Worm (Caenorhabditis elegans) whole organism, L3 larva: Measurements from ENCODE around the gene C25E10.4.

ENCODE experiments used
- lin-15B ChIP-seq: fragments of 150-350 bp; optimal IDR thresholded peaks from 2 replicates; lab custom pipeline; 2014; ENCODE audit warnings: missing biosample characterization, missing genetic modification characterization
- nfya-1 ChIP-seq: sonication (generic microtip); optimal IDR thresholded peaks from 2 replicates; lab custom pipeline; 2017; ENCODE audit warnings: missing genetic modification characterization, mild to moderate bottlenecking, missing compliant biosample characterization, antibody characterized with exemption, moderate library complexity; ENCODE audit not compliant: insufficient read depth
- zag-1 ChIP-seq: fragments of 150-350 bp; optimal IDR thresholded peaks from 2 replicates; lab custom pipeline; 2014; ENCODE audit warnings: missing biosample characterization, missing genetic modification characterization

- TF ChIP-seq lin-15B (tag; lab: Kevin White, UChicago) (no peak), nfya-1 (tag; lab: Kevin White, UChicago) (no peak), zag-1 (tag; lab: Kevin White, UChicago) (no peak)
Measured at ce11 chrV:8984783-8985182, 48.6 kb upstream of the C25E10.4 start.
